Comparison of ENCODE assay signal across 1 fruit fly cellular context in the genomic region with DNA sequence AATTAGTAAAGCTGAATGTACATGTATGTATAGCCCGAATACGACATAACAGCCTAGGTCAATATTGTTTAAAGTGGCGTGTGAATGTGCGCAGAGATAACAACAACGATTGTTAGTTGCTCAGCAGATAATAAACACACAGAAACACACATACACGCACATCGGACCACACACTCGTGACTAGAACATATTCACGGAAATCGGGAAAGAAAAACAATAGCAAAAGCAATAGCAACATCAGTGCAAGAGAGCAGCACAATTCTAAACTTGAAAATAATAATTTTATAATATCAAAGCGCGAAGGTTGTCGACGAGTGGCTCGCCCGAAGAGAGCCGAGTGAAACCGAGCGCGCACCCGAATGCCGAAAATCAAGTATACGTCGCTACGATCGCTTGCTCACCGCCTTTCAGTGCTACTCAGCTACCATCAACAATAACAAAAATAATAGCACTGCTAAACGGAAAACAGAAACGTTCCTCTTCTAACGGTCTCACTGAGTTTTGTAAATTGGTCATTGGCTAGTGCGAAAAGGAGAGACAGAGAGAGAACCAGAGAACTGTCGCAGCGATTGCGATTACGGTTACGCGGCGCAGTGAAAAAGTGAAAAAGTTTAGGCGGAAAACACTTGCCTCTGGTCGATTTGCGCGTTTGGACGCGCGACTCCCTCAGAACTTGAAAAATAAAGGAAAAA.
TF ChIP-seq lines count a peak whose summit lies in the region.

No protein-coding gene starts in this region.

TF ChIP-seq in whole organism, embryonic, 481 proteins besides CTCF, POLR2A, EP300 and RAD21 (continued from another document):
- TF ChIP-seq CG12659 (GFP tag; optimal IDR thresholded peaks at IDR 0.05; lab: Kevin White, UChicago): peak; percentile 22
- peak; percentile 3 for TF ChIP-seq B-H2 (GFP tag; optimal IDR thresholded peaks at IDR 0.05; lab: Kevin White, UChicago)
- peak in 1 of 2 experiments; percentile 88 for TF ChIP-seq eve (GFP tag; optimal IDR thresholded peaks at IDR 0.05; lab: Kevin White, UChicago)
- peak; percentile 11; the same call in 1 of the 2 replicates for TF ChIP-seq CG14014 (GFP tag; IDR thresholded peaks at IDR 0.05; lab: Robert Waterston, UW)
- TF ChIP-seq bbx (GFP tag; IDR thresholded peaks at IDR 0.05; lab: Robert Waterston, UW; ENCODE audit: partially characterized antibody): no peak
- TF ChIP-seq Sox100B (GFP tag; optimal IDR thresholded peaks at IDR 0.05; lab: Kevin White, UChicago): peak; percentile 35
- peak; percentile 45 for TF ChIP-seq Fer3 (tag; optimal IDR thresholded peaks at IDR 0.05; lab: Kevin White, UChicago)
- peak; percentile 1 for TF ChIP-seq Sox102F (GFP tag; optimal IDR thresholded peaks at IDR 0.05; lab: Kevin White, UChicago)
- TF ChIP-seq hkb (optimal IDR thresholded peaks at IDR 0.05; lab: Kevin White, UChicago): no peak
- 0 out of 2 replicates have a peak, but pooled peaks have one; percentile 16 for TF ChIP-seq hkb (GFP tag; IDR thresholded peaks at IDR 0.05; lab: Robert Waterston, UW)
- peak; percentile 41 for TF ChIP-seq HmgZ (tag; optimal IDR thresholded peaks at IDR 0.05; lab: Kevin White, UChicago)
- TF ChIP-seq Fer1 (GFP tag; optimal IDR thresholded peaks at IDR 0.05; lab: Kevin White, UChicago): peak; percentile 57
- no peak for TF ChIP-seq CG3995 (GFP tag; optimal IDR thresholded peaks at IDR 0.05; lab: Kevin White, UChicago)
- TF ChIP-seq CG32767 (GFP tag; IDR thresholded peaks at IDR 0.05; lab: Robert Waterston, UW): 0 out of 2 replicates have a peak, but pooled peaks have one; percentile 22
- peak; percentile 7 for TF ChIP-seq CG13424 (tag; optimal IDR thresholded peaks at IDR 0.05; lab: Kevin White, UChicago)
- TF ChIP-seq vvl (GFP tag; IDR thresholded peaks at IDR 0.05; lab: Robert Waterston, UW): no peak
- peak; percentile 99 for TF ChIP-seq Deaf1 (tag; optimal IDR thresholded peaks at IDR 0.05; lab: Kevin White, UChicago)
- TF ChIP-seq PHDP (tag; optimal IDR thresholded peaks at IDR 0.05; lab: Kevin White, UChicago): peak; percentile 40
- TF ChIP-seq gem (tag; optimal IDR thresholded peaks at IDR 0.05; lab: Kevin White, UChicago): peak; percentile 19
- no peak for TF ChIP-seq CG7928 (GFP tag; optimal IDR thresholded peaks at IDR 0.05; lab: Kevin White, UChicago)
- TF ChIP-seq Aef1 (GFP tag; IDR thresholded peaks at IDR 0.05; lab: Robert Waterston, UW): peak; percentile 17; the same call in 1 of the 3 replicates
- peak; percentile 57 for TF ChIP-seq Nf-YC (tag; optimal IDR thresholded peaks at IDR 0.05; lab: Kevin White, UChicago)
- TF ChIP-seq CG3281 (GFP tag; optimal IDR thresholded peaks at IDR 0.05; lab: Kevin White, UChicago): peak; percentile 32
- no peak for TF ChIP-seq D19A (tag; optimal IDR thresholded peaks at IDR 0.05; lab: Kevin White, UChicago)
- TF ChIP-seq CG18619 (GFP tag; optimal IDR thresholded peaks at IDR 0.05; lab: Kevin White, UChicago): peak; percentile 26
- TF ChIP-seq CG8924 (tag; optimal IDR thresholded peaks at IDR 0.05; lab: Kevin White, UChicago): peak; percentile 37
- peak; percentile 52 for TF ChIP-seq CG4328 (GFP tag; optimal IDR thresholded peaks at IDR 0.05; lab: Kevin White, UChicago)
- no peak for TF ChIP-seq bsh (GFP tag; optimal IDR thresholded peaks at IDR 0.05; lab: Kevin White, UChicago)
- peak; percentile 2 for TF ChIP-seq NC2β (GFP tag; optimal IDR thresholded peaks at IDR 0.05; lab: Kevin White, UChicago)
- peak; percentile 50 for TF ChIP-seq wek (GFP tag; optimal IDR thresholded peaks at IDR 0.05; lab: Kevin White, UChicago)
- TF ChIP-seq gsb-n (tag; optimal IDR thresholded peaks at IDR 0.05; lab: Kevin White, UChicago): peak; percentile 1
- TF ChIP-seq pho (GFP tag; optimal IDR thresholded peaks at IDR 0.05; lab: Kevin White, UChicago): no peak
- peak; percentile 18 for TF ChIP-seq Nf-YB (GFP tag; optimal IDR thresholded peaks at IDR 0.05; lab: Kevin White, UChicago)
- no peak for TF ChIP-seq Taf1 (GFP tag; IDR thresholded peaks at IDR 0.05; lab: Robert Waterston, UW)
- TF ChIP-seq CG1603 (tag; optimal IDR thresholded peaks at IDR 0.05; lab: Kevin White, UChicago): peak; percentile 19
- TF ChIP-seq ftz-f1 (GFP tag; optimal IDR thresholded peaks at IDR 0.05; lab: Kevin White, UChicago): peak; percentile 96
- TF ChIP-seq CG33557 (GFP tag; optimal IDR thresholded peaks at IDR 0.05; lab: Kevin White, UChicago): peak; percentile 36
- TF ChIP-seq Hmr (GFP tag; optimal IDR thresholded peaks at IDR 0.05; lab: Kevin White, UChicago): peak; percentile 76
- TF ChIP-seq CG13775 (GFP tag; optimal IDR thresholded peaks at IDR 0.05; lab: Kevin White, UChicago): no peak
